Fruit fly (Drosophila melanogaster) whole organism, prepupa: ENCODE data around the gene Tpt.
A peak's percentile ranks its signal among the peaks of the same experiment; 100 is the strongest.

ENCODE experiments used
- CG11902 ChIP-seq: fragments of 200-800 bp; sonication (Bioruptor generic); optimal IDR thresholded peaks from 3 replicates; lab custom pipeline; 2016; ENCODE audit warnings: missing biosample characterization, missing genetic modification characterization
- CG15336 ChIP-seq: fragments of 200-800 bp; sonication (Bioruptor generic); IDR thresholded peaks from 2 replicates; pipeline ENCODE4 v1.3.6; 2022; ENCODE audit warnings: missing biosample characterization, missing genetic modification characterization
- CG4318 ChIP-seq: fragments of 200-800 bp; sonication (Bioruptor generic); optimal IDR thresholded peaks from 3 replicates; lab custom pipeline; 2017; ENCODE audit warnings: missing biosample characterization, mild to moderate bottlenecking, missing genetic modification characterization
- CG6854 ChIP-seq: fragments of 200-800 bp; sonication (Bioruptor generic); optimal IDR thresholded peaks from 2 replicates; lab custom pipeline; 2017; ENCODE audit warnings: missing biosample characterization, mild to moderate bottlenecking, missing genetic modification characterization
- CG8632 ChIP-seq: fragments of 200-800 bp; sonication (Bioruptor generic); optimal IDR thresholded peaks from 3 replicates; lab custom pipeline; 2016; ENCODE audit warnings: missing biosample characterization, missing genetic modification characterization
- Gug ChIP-seq: fragments of 200-800 bp; sonication (Bioruptor generic); IDR thresholded peaks from 2 replicates; pipeline ENCODE4 v1.3.6; 2022; ENCODE audit warnings: missing biosample characterization, missing genetic modification characterization
- Hr38 ChIP-seq: sonication (Bioruptor generic); optimal IDR thresholded peaks from 2 replicates; lab custom pipeline; 2016; ENCODE audit warnings: missing biosample characterization, missing genetic modification characterization
- Hr4 ChIP-seq: fragments of 200-800 bp; sonication (Bioruptor generic); optimal IDR thresholded peaks from 3 replicates; lab custom pipeline; 2016; ENCODE audit warnings: missing biosample characterization, missing genetic modification characterization
- OdsH ChIP-seq: fragments of 200-800 bp; sonication (Bioruptor generic); optimal IDR thresholded peaks from 3 replicates; lab custom pipeline; 2016; ENCODE audit warnings: missing biosample characterization, missing genetic modification characterization
- achi ChIP-seq: fragments of 200-800 bp; sonication (Bioruptor generic); optimal IDR thresholded peaks from 3 replicates; lab custom pipeline; 2016; ENCODE audit warnings: missing biosample characterization, missing genetic modification characterization
- salr ChIP-seq, 2 experiments: fragments of 200-800 bp; sonication (Bioruptor generic); optimal IDR thresholded peaks; 3 replicates each; lab custom pipeline; 2016 to 2018; ENCODE audit warnings: missing biosample characterization in 2 of 2, missing genetic modification characterization in 2 of 2, mild to moderate bottlenecking in 1 of 2

- TF ChIP-seq Gug (peak; percentile 62), Hr38 (GFP tag; lab: Kevin White, UChicago) (no peak), OdsH (peak; percentile 86), CG4318 (peak; percentile 82), CG8632 (peak; percentile 83), Hr4 (GFP tag; lab: Kevin White, UChicago) (peak; percentile 81), CG11902 (peak; percentile 81), achi (GFP tag; lab: Kevin White, UChicago) (peak; percentile 86), salr (GFP tag; optimal IDR thresholded peaks at IDR 0.05; lab: Kevin White, UChicago) (peak; percentile 61 to 87), CG15336 (GFP tag; lab: Robert Waterston, UW) (peak; percentile 85), CG6854 (GFP tag; lab: Kevin White, UChicago) (peak; percentile 28)
Observed at dm6 chr3L:8385055-8385454, 20.0 kb downstream of the Tpt start.
